Worm (Caenorhabditis elegans) whole organism, L3 larva: Measurements from ENCODE around the gene C01G6.2.

ENCODE experiments used
- aly-2 ChIP-seq: fragments of 150-350 bp; optimal IDR thresholded peaks from 2 replicates; lab custom pipeline; 2014; ENCODE audit warnings: missing biosample characterization, missing genetic modification characterization
- ama-1 ChIP-seq: fragments of 150-350 bp; optimal IDR thresholded peaks from 2 replicates; lab custom pipeline; 2018
- ceh-16 ChIP-seq: sonication (generic microtip); optimal IDR thresholded peaks from 2 replicates; lab custom pipeline; 2017; ENCODE audit warnings: missing biosample characterization, missing genetic modification characterization
- ceh-28 ChIP-seq: fragments of 150-350 bp; optimal IDR thresholded peaks from 2 replicates; lab custom pipeline; 2014; ENCODE audit warnings: missing biosample characterization, missing genetic modification reagents, missing genetic modification characterization
- ceh-9 ChIP-seq: sonication (generic microtip); optimal IDR thresholded peaks from 2 replicates; lab custom pipeline; 2018; ENCODE audit warnings: missing biosample characterization, missing genetic modification characterization
- daf-12 ChIP-seq: fragments of 150-350 bp; optimal IDR thresholded peaks from 2 replicates; lab custom pipeline; 2014; ENCODE audit warnings: missing biosample characterization, missing genetic modification reagents, missing genetic modification characterization
- egl-27 ChIP-seq: sonication (generic microtip); optimal IDR thresholded peaks from 4 replicates; lab custom pipeline; 2017; ENCODE audit warnings: missing biosample characterization, missing genetic modification reagents, missing genetic modification characterization
- egl-5 ChIP-seq: fragments of 150-350 bp; optimal IDR thresholded peaks from 2 replicates; lab custom pipeline; 2017; ENCODE audit warnings: missing biosample characterization, missing genetic modification reagents, missing genetic modification characterization, inconsistent platforms
- elt-1 ChIP-seq: fragments of 150-350 bp; optimal IDR thresholded peaks from 2 replicates; lab custom pipeline; 2014; ENCODE audit warnings: missing biosample characterization, missing genetic modification characterization
- elt-2 ChIP-seq: sonication (generic microtip); optimal IDR thresholded peaks from 2 replicates; lab custom pipeline; 2016; ENCODE audit warnings: missing genetic modification reagents, mild to moderate bottlenecking, missing genetic modification characterization, missing compliant biosample characterization
- elt-3 ChIP-seq, 3 experiments: fragments of 150-350 bp in 1 of 3; sonication (generic microtip) in 2 of 3; optimal IDR thresholded peaks; 2 replicates in 2 of 3; 4 replicates in 1 of 3; lab custom pipeline; 2014 to 2017; ENCODE audit warnings: missing biosample characterization in 3 of 3, missing genetic modification characterization in 3 of 3
- fkh-10 ChIP-seq: sonication (generic microtip); optimal IDR thresholded peaks from 2 replicates; lab custom pipeline; 2017; ENCODE audit warnings: missing biosample characterization, missing genetic modification reagents, missing genetic modification characterization
- fkh-2 ChIP-seq: fragments of 150-350 bp; optimal IDR thresholded peaks from 2 replicates; lab custom pipeline; 2014; ENCODE audit warnings: missing biosample characterization, missing genetic modification reagents, missing genetic modification characterization
- fos-1 ChIP-seq: fragments of 150-350 bp; optimal IDR thresholded peaks from 2 replicates; lab custom pipeline; 2014; ENCODE audit warnings: missing biosample characterization, missing genetic modification characterization
- lin-39 ChIP-seq: fragments of 150-350 bp; optimal IDR thresholded peaks from 2 replicates; lab custom pipeline; 2018; ENCODE audit warnings: missing biosample characterization, missing genetic modification reagents, missing genetic modification characterization
- lsy-12 ChIP-seq: sonication (generic microtip); optimal IDR thresholded peaks from 2 replicates; lab custom pipeline; 2016; ENCODE audit warnings: mild to moderate bottlenecking, missing genetic modification characterization, missing compliant biosample characterization
- mdl-1 ChIP-seq: fragments of 150-350 bp; optimal IDR thresholded peaks from 2 replicates; lab custom pipeline; 2014; ENCODE audit warnings: missing biosample characterization, missing genetic modification characterization
- mml-1 ChIP-seq: fragments of 150-350 bp; sonication (generic microtip); optimal IDR thresholded peaks from 3 replicates; lab custom pipeline; 2014; ENCODE audit warnings: missing biosample characterization, missing genetic modification characterization
- nfya-1 ChIP-seq: sonication (generic microtip); optimal IDR thresholded peaks from 2 replicates; lab custom pipeline; 2017; ENCODE audit warnings: missing genetic modification characterization, mild to moderate bottlenecking, missing compliant biosample characterization, antibody characterized with exemption, moderate library complexity; ENCODE audit not compliant: insufficient read depth
- nhr-11 ChIP-seq: fragments of 150-350 bp; optimal IDR thresholded peaks from 2 replicates; lab custom pipeline; 2014; ENCODE audit warnings: missing biosample characterization, missing genetic modification characterization
- nhr-12 ChIP-seq: fragments of 150-350 bp; optimal IDR thresholded peaks from 2 replicates; lab custom pipeline; 2014; ENCODE audit warnings: missing biosample characterization, missing genetic modification characterization
- nhr-23 ChIP-seq: fragments of 150-350 bp; optimal IDR thresholded peaks from 2 replicates; lab custom pipeline; 2014; ENCODE audit warnings: missing biosample characterization, missing genetic modification reagents, missing genetic modification characterization
- nhr-237 ChIP-seq: fragments of 150-350 bp; optimal IDR thresholded peaks from 2 replicates; lab custom pipeline; 2014; ENCODE audit warnings: missing biosample characterization, missing genetic modification characterization
- nhr-28 ChIP-seq: fragments of 150-350 bp; optimal IDR thresholded peaks from 2 replicates; lab custom pipeline; 2014; ENCODE audit warnings: missing biosample characterization, missing genetic modification characterization
- nhr-67 ChIP-seq: fragments of 150-350 bp; optimal IDR thresholded peaks from 2 replicates; lab custom pipeline; 2014; ENCODE audit warnings: missing biosample characterization, missing genetic modification characterization
- nhr-76 ChIP-seq: fragments of 150-350 bp; sonication (generic microtip); optimal IDR thresholded peaks from 5 replicates; lab custom pipeline; 2014; ENCODE audit warnings: missing biosample characterization, missing genetic modification characterization
- nhr-77 ChIP-seq: fragments of 150-350 bp; optimal IDR thresholded peaks from 2 replicates; lab custom pipeline; 2014; ENCODE audit warnings: missing biosample characterization, missing genetic modification characterization
- pha-4 ChIP-seq: fragments of 150-350 bp; optimal IDR thresholded peaks from 2 replicates; lab custom pipeline; 2014; ENCODE audit warnings: missing biosample characterization, missing genetic modification reagents, missing genetic modification characterization
- pqm-1 ChIP-seq: fragments of 150-350 bp; optimal IDR thresholded peaks from 2 replicates; lab custom pipeline; 2017; ENCODE audit warnings: missing biosample characterization, missing genetic modification characterization, inconsistent platforms
- sea-2 ChIP-seq: fragments of 150-350 bp; sonication (generic microtip); optimal IDR thresholded peaks from 4 replicates; lab custom pipeline; 2014; ENCODE audit warnings: missing biosample characterization, missing genetic modification reagents, missing genetic modification characterization
- skn-1 ChIP-seq: fragments of 150-350 bp; optimal IDR thresholded peaks from 2 replicates; lab custom pipeline; 2014; ENCODE audit warnings: missing biosample characterization, missing genetic modification characterization
- snpc-4 ChIP-seq: fragments of 150-350 bp; optimal IDR thresholded peaks from 2 replicates; lab custom pipeline; 2014; ENCODE audit warnings: missing biosample characterization, missing genetic modification characterization
- tbx-2 ChIP-seq: sonication (generic microtip); optimal IDR thresholded peaks from 2 replicates; lab custom pipeline; 2016; ENCODE audit warnings: mild to moderate bottlenecking, missing genetic modification characterization, missing compliant biosample characterization
- unc-62 ChIP-seq: fragments of 150-350 bp; sonication (generic microtip); optimal IDR thresholded peaks from 4 replicates; lab custom pipeline; 2014; ENCODE audit warnings: missing biosample characterization, missing genetic modification reagents, missing genetic modification characterization
- zag-1 ChIP-seq: fragments of 150-350 bp; optimal IDR thresholded peaks from 2 replicates; lab custom pipeline; 2014; ENCODE audit warnings: missing biosample characterization, missing genetic modification characterization
- ztf-11 ChIP-seq: fragments of 150-350 bp; optimal IDR thresholded peaks from 2 replicates; lab custom pipeline; 2014; ENCODE audit warnings: missing biosample characterization, missing genetic modification characterization
- ztf-4 ChIP-seq: fragments of 150-350 bp; optimal IDR thresholded peaks from 2 replicates; lab custom pipeline; 2014; ENCODE audit warnings: missing biosample characterization, missing genetic modification characterization

C01G6.2 gene

DNA sequence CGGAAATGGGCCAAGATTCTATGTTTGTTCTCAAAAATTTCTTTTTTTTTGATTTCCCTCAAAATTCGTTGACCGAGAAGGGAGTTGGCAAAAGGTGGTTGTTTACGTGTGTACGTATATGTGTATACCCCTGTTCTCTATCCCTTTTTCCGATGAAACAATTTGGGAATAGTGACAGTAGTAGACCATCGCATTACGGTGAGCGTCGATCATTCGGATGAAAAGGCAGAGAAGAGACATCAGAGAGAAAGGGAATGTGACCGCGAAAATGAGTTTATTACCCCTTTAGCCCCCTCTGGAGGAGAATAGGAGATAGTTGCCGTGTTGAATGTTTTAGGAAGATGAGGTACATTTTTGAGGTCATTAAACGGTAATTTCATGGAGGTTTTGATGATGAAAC, 6.8 kb upstream of the C01G6.2 start:
- TF ChIP-seq snpc-4 (tag; lab: Kevin White, UChicago): no peak
- TF ChIP-seq nhr-23: peak; percentile 24
- TF ChIP-seq, all 47 proteins: peak for 1

DNA sequence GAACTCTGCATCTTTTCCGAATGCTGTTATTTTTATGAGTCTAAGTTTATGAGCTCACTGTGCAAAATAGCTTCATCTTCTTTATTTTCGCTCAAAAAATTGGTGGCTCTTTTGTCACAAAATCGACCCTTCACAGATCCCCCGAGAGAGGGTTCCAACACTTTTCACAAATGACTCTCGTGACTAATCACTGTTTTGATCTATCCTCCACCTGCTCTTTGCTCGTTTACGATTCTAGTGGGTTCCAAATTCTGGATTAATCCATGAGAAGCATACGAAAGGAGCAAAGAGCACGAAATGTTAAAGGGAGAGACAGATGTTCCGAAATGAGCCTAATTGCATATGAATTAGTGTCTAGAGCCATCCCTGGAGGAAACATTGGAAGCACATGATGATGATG, 5.5 kb upstream of the C01G6.2 start:
- TF ChIP-seq elt-2 (tag; lab: Kevin White, UChicago) (no peak), lin-39 (tag; lab: Kevin White, UChicago) (peak; percentile 52)

- no peak for TF ChIP-seq nhr-67 (tag; lab: Kevin White, UChicago)
- peak; percentile 2 for TF ChIP-seq elt-1 (tag; lab: Kevin White, UChicago)
- no peak for TF ChIP-seq nhr-11 (tag; lab: Kevin White, UChicago)
- no peak for TF ChIP-seq egl-5 (tag; lab: Kevin White, UChicago)
- TF ChIP-seq ceh-16 (tag; lab: Kevin White, UChicago): no peak
- no peak for TF ChIP-seq elt-3 (tag; optimal IDR thresholded peaks at IDR 0.05; lab: Kevin White, UChicago)
- peak; percentile 18 for TF ChIP-seq ama-1 (lab: Kevin White, UChicago)
- TF ChIP-seq nhr-76 (tag; lab: Kevin White, UChicago): no peak
- TF ChIP-seq tbx-2: no peak
- peak; percentile 59 for TF ChIP-seq lin-39 (tag; lab: Kevin White, UChicago)
- TF ChIP-seq zag-1 (tag; lab: Kevin White, UChicago): no peak
- no peak for TF ChIP-seq mml-1
- TF ChIP-seq elt-2 (tag; lab: Kevin White, UChicago): no peak
- peak; percentile 34 for TF ChIP-seq nfya-1 (tag; lab: Kevin White, UChicago)
- TF ChIP-seq unc-62 (GFP tag; lab: Kevin White, UChicago): no peak
Observed at ce11 chrII:9261931-9262562, 4.8 kb upstream of the C01G6.2 start, which contains the start of gene aqp-2. Gene aqp-2 (minus strand): TSS chrII:9261981.

- TF ChIP-seq ztf-4 (no peak), elt-3 (tag; optimal IDR thresholded peaks at IDR 0.05; lab: Kevin White, UChicago) (no peak), zag-1 (tag; lab: Kevin White, UChicago) (no peak), ztf-11 (no peak), fos-1 (tag; lab: Kevin White, UChicago) (no peak), tbx-2 (no peak), mdl-1 (tag; lab: Kevin White, UChicago) (no peak), nhr-12 (no peak), elt-2 (tag; lab: Kevin White, UChicago) (no peak), nhr-237 (tag; lab: Kevin White, UChicago) (no peak), ceh-9 (tag; lab: Kevin White, UChicago) (no peak), elt-1 (tag; lab: Kevin White, UChicago) (no peak), fkh-2 (no peak), fkh-10 (GFP tag; lab: Kevin White, UChicago) (no peak), mml-1 (no peak), aly-2 (tag; lab: Kevin White, UChicago) (no peak), daf-12 (tag; lab: Kevin White, UChicago) (no peak)
Observed at ce11 chrII:9262845-9263402, 3.9 kb upstream of the C01G6.2 start.

- TF ChIP-seq egl-5 (tag; lab: Kevin White, UChicago): peak; percentile 32
- no peak for TF ChIP-seq ceh-16 (tag; lab: Kevin White, UChicago)
- TF ChIP-seq skn-1 (tag; lab: Kevin White, UChicago): peak; percentile 37
- TF ChIP-seq nhr-11 (tag; lab: Kevin White, UChicago): peak; percentile 27
Observed at ce11 chrII:9263784-9264183, 3.1 kb upstream of the C01G6.2 start.

DNA sequence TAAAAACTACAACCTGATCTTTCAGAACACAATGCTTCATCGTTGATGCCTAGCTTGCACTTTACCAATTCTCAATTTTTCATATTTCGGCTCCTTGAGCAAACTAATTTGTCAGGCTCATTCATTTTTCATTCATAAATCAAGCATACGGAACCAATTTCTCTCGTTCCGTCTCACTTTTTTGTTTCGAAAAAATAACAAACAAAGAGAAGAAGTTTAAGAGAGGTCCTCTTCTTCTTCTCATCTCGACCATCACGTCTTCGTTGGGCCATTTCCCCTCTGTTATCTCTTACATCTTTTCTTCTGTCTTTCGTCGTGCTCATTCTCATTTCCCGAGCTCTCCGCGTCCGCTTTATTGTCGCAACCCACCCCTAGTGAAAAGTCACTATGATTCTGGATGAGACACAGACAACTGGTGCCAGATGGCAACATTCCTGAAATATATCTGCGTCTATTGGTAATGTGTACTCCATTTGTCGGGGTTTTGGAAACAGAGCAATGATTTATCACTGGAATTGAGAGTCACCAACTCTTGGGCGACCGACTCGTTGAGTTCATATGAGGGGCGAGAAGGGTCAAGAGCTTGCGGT, 2.1 kb upstream of the C01G6.2 start:
- TF ChIP-seq nhr-67 (tag; lab: Kevin White, UChicago) (no peak), nhr-28 (tag; lab: Kevin White, UChicago) (no peak), ceh-28 (tag; lab: Kevin White, UChicago) (no peak), sea-2 (no peak), pha-4 (tag; lab: Kevin White, UChicago) (no peak), nhr-23 (no peak), elt-1 (tag; lab: Kevin White, UChicago) (peak; percentile 50), egl-5 (tag; lab: Kevin White, UChicago) (peak; percentile 82), ceh-16 (tag; lab: Kevin White, UChicago) (no peak), ama-1 (lab: Kevin White, UChicago) (no peak), tbx-2 (no peak), elt-2 (tag; lab: Kevin White, UChicago) (no peak), zag-1 (tag; lab: Kevin White, UChicago) (no peak), pqm-1 (tag; lab: Kevin White, UChicago) (no peak), elt-3 (tag; optimal IDR thresholded peaks at IDR 0.05; lab: Kevin White, UChicago) (no peak), ceh-9 (tag; lab: Kevin White, UChicago) (no peak), nhr-237 (tag; lab: Kevin White, UChicago) (no peak), lin-39 (tag; lab: Kevin White, UChicago) (peak; percentile 82), lsy-12 (tag; lab: Kevin White, UChicago) (no peak), nhr-11 (tag; lab: Kevin White, UChicago) (no peak), nhr-76 (tag; lab: Kevin White, UChicago) (no peak), mdl-1 (tag; lab: Kevin White, UChicago) (no peak), nfya-1 (tag; lab: Kevin White, UChicago) (peak; percentile 64), snpc-4 (tag; lab: Kevin White, UChicago) (no peak), nhr-77 (tag; lab: Kevin White, UChicago) (no peak), egl-27 (tag; lab: Kevin White, UChicago) (no peak)
